Worm (Caenorhabditis elegans) whole organism, late embryonic: Measurements from ENCODE around the gene T05A7.6.

Experiments
- C08G9.2 ChIP-seq: sonication (generic microtip); optimal IDR thresholded peaks from 2 replicates; lab custom pipeline; 2016; ENCODE audit warnings: mild to moderate bottlenecking, missing genetic modification characterization, moderate library complexity, missing compliant biosample characterization
- C38D4.7 ChIP-seq: fragments of 200-800 bp; sonication (Bioruptor generic); optimal IDR thresholded peaks from 2 replicates; lab custom pipeline; 2018; ENCODE audit warnings: mild to moderate bottlenecking, missing genetic modification characterization, moderate library complexity, missing compliant biosample characterization
- F13H6.1 ChIP-seq: sonication (generic microtip); optimal IDR thresholded peaks from 2 replicates; lab custom pipeline; 2016; ENCODE audit warnings: missing genetic modification characterization, missing compliant biosample characterization
- K02D7.2 ChIP-seq: sonication (generic microtip); optimal IDR thresholded peaks from 2 replicates; lab custom pipeline; 2017; ENCODE audit warnings: mild to moderate bottlenecking, missing genetic modification characterization, missing compliant biosample characterization
- K09A11.1 ChIP-seq: sonication (generic microtip); optimal IDR thresholded peaks from 2 replicates; lab custom pipeline; 2017; ENCODE audit warnings: antibody characterized with exemption, mild to moderate bottlenecking, missing genetic modification characterization, missing compliant biosample characterization; ENCODE audit not compliant: insufficient read depth
- T23F11.4 ChIP-seq: fragments of 200-800 bp; sonication (Bioruptor generic); optimal IDR thresholded peaks from 2 replicates; lab custom pipeline; 2018; ENCODE audit warnings: mild to moderate bottlenecking, missing genetic modification characterization, missing compliant biosample characterization
- Y22D7AL.16 ChIP-seq: sonication (generic microtip); optimal IDR thresholded peaks from 2 replicates; lab custom pipeline; 2016; ENCODE audit warnings: missing genetic modification characterization, missing compliant biosample characterization
- ceh-14 ChIP-seq: sonication (generic microtip); optimal IDR thresholded peaks from 2 replicates; lab custom pipeline; 2016; ENCODE audit warnings: missing genotype, missing genetic modification characterization, missing compliant biosample characterization
- ceh-18 ChIP-seq: sonication (generic microtip); optimal IDR thresholded peaks from 2 replicates; lab custom pipeline; 2016; ENCODE audit warnings: missing genetic modification characterization, missing compliant biosample characterization
- ceh-19 ChIP-seq: fragments of 200-800 bp; sonication (Bioruptor generic); optimal IDR thresholded peaks from 2 replicates; lab custom pipeline; 2018; ENCODE audit warnings: mild to moderate bottlenecking, missing genetic modification characterization, missing compliant biosample characterization
- ceh-2 ChIP-seq: sonication (generic microtip); optimal IDR thresholded peaks from 2 replicates; lab custom pipeline; 2016; ENCODE audit warnings: missing genotype, missing genetic modification characterization, missing compliant biosample characterization
- ceh-24 ChIP-seq: sonication (generic microtip); optimal IDR thresholded peaks from 2 replicates; lab custom pipeline; 2016; ENCODE audit warnings: mild to moderate bottlenecking, missing genetic modification characterization, missing compliant biosample characterization
- ceh-31 ChIP-seq: sonication (generic microtip); optimal IDR thresholded peaks from 2 replicates; lab custom pipeline; 2016; ENCODE audit warnings: missing genetic modification characterization, missing compliant biosample characterization
- ceh-34 ChIP-seq: sonication (generic microtip); optimal IDR thresholded peaks from 2 replicates; lab custom pipeline; 2016; ENCODE audit warnings: mild to moderate bottlenecking, missing genetic modification characterization, missing compliant biosample characterization
- ceh-48 ChIP-seq: sonication (generic microtip); optimal IDR thresholded peaks from 2 replicates; lab custom pipeline; 2016; ENCODE audit warnings: missing genetic modification characterization, inconsistent platforms, missing compliant biosample characterization
- ceh-6 ChIP-seq: fragments of 200-800 bp; sonication (Bioruptor generic); optimal IDR thresholded peaks from 2 replicates; lab custom pipeline; 2018; ENCODE audit warnings: mild to moderate bottlenecking, missing genetic modification characterization, missing compliant biosample characterization
- che-1 ChIP-seq: sonication (generic microtip); optimal IDR thresholded peaks from 2 replicates; lab custom pipeline; 2016; ENCODE audit warnings: mild to moderate bottlenecking, missing genetic modification characterization, missing compliant biosample characterization
- dmd-4 ChIP-seq: sonication (generic microtip); optimal IDR thresholded peaks from 2 replicates; lab custom pipeline; 2016; ENCODE audit warnings: borderline replicate concordance, missing genetic modification characterization, missing compliant biosample characterization
- dve-1 ChIP-seq: sonication (generic microtip); optimal IDR thresholded peaks from 2 replicates; lab custom pipeline; 2017; ENCODE audit warnings: antibody characterized with exemption, mild to moderate bottlenecking, missing genetic modification characterization, missing compliant biosample characterization
- ets-4 ChIP-seq: sonication (generic microtip); optimal IDR thresholded peaks from 2 replicates; lab custom pipeline; 2016; ENCODE audit warnings: missing genetic modification characterization, missing compliant biosample characterization
- eyg-1 ChIP-seq: sonication (generic microtip); optimal IDR thresholded peaks from 2 replicates; lab custom pipeline; 2016; ENCODE audit warnings: missing genotype, missing genetic modification characterization, missing compliant biosample characterization
- fax-1 ChIP-seq: sonication (generic microtip); optimal IDR thresholded peaks from 2 replicates; lab custom pipeline; 2016; ENCODE audit warnings: missing genotype, missing genetic modification characterization, missing compliant biosample characterization
- fkh-6 ChIP-seq: sonication (generic microtip); optimal IDR thresholded peaks from 2 replicates; lab custom pipeline; 2016; ENCODE audit warnings: missing genetic modification characterization, missing compliant biosample characterization
- gmeb-2 ChIP-seq: sonication (generic microtip); optimal IDR thresholded peaks from 2 replicates; lab custom pipeline; 2016; ENCODE audit warnings: missing genetic modification characterization, inconsistent platforms, missing compliant biosample characterization
- hlh-30 ChIP-seq: sonication (generic microtip); optimal IDR thresholded peaks from 2 replicates; lab custom pipeline; 2017; ENCODE audit warnings: antibody characterized with exemption, missing genetic modification characterization, missing compliant biosample characterization; ENCODE audit not compliant: insufficient read depth
- hlh-8 ChIP-seq: sonication (generic microtip); optimal IDR thresholded peaks from 2 replicates; lab custom pipeline; 2016; ENCODE audit warnings: missing genotype, missing genetic modification characterization, missing compliant biosample characterization
- lim-6 ChIP-seq: sonication (generic microtip); optimal IDR thresholded peaks from 2 replicates; lab custom pipeline; 2016; ENCODE audit warnings: missing genetic modification characterization, missing compliant biosample characterization
- lin-11 ChIP-seq: fragments of 200-800 bp; sonication (Bioruptor generic); optimal IDR thresholded peaks from 2 replicates; lab custom pipeline; 2018; ENCODE audit warnings: mild to moderate bottlenecking, missing genetic modification characterization, missing compliant biosample characterization
- mec-3 ChIP-seq: sonication (generic microtip); optimal IDR thresholded peaks from 2 replicates; lab custom pipeline; 2016; ENCODE audit warnings: borderline replicate concordance, missing genetic modification characterization, missing compliant biosample characterization
- nfya-1 ChIP-seq: sonication (generic microtip); optimal IDR thresholded peaks from 2 replicates; lab custom pipeline; 2017; ENCODE audit warnings: missing genetic modification characterization, mild to moderate bottlenecking, missing compliant biosample characterization, antibody characterized with exemption, moderate library complexity
- nhr-232 ChIP-seq: sonication (generic microtip); optimal IDR thresholded peaks from 2 replicates; lab custom pipeline; 2016; ENCODE audit warnings: missing genetic modification characterization, missing compliant biosample characterization
- pat-9 ChIP-seq: fragments of 200-800 bp; sonication (Bioruptor generic); optimal IDR thresholded peaks from 2 replicates; lab custom pipeline; 2018; ENCODE audit warnings: mild to moderate bottlenecking, missing genetic modification characterization, moderate library complexity, missing compliant biosample characterization
- pha-2 ChIP-seq: sonication (generic microtip); optimal IDR thresholded peaks from 2 replicates; lab custom pipeline; 2017; ENCODE audit warnings: mild to moderate bottlenecking, missing genetic modification characterization, missing compliant biosample characterization
- pqm-1 ChIP-seq: sonication (generic microtip); optimal IDR thresholded peaks from 2 replicates; lab custom pipeline; 2016; ENCODE audit warnings: missing genetic modification characterization, missing compliant biosample characterization
- ref-2 ChIP-seq: sonication (generic microtip); optimal IDR thresholded peaks from 2 replicates; lab custom pipeline; 2016; ENCODE audit warnings: missing genetic modification characterization, missing compliant biosample characterization
- rnt-1 ChIP-seq: sonication (generic microtip); optimal IDR thresholded peaks from 2 replicates; lab custom pipeline; 2016; ENCODE audit warnings: missing genetic modification characterization, missing compliant biosample characterization
- sox-4 ChIP-seq: sonication (generic microtip); optimal IDR thresholded peaks from 2 replicates; lab custom pipeline; 2017; ENCODE audit warnings: mild to moderate bottlenecking, missing genetic modification characterization, inconsistent platforms, missing compliant biosample characterization
- tbx-2 ChIP-seq: sonication (generic microtip); optimal IDR thresholded peaks from 2 replicates; lab custom pipeline; 2016; ENCODE audit warnings: missing genetic modification characterization, missing compliant biosample characterization
- tbx-7 ChIP-seq: sonication (generic microtip); optimal IDR thresholded peaks from 2 replicates; lab custom pipeline; 2016; ENCODE audit warnings: missing genotype, missing genetic modification characterization, missing compliant biosample characterization
- ttx-3 ChIP-seq: sonication (generic microtip); optimal IDR thresholded peaks from 2 replicates; lab custom pipeline; 2016; ENCODE audit warnings: missing genetic modification reagents, missing genetic modification characterization, missing compliant biosample characterization
- unc-3 ChIP-seq, 2 experiments: fragments of 200-800 bp in 1 of 2; sonication (Bioruptor generic) in 1 of 2; sonication (generic microtip) in 1 of 2; conservative IDR thresholded peaks in 1 of 2; optimal IDR thresholded peaks in 1 of 2; 2 replicates each; pipeline versions ENCODE4 v1.3.6 to Lab custom; 2016 to 2022; ENCODE audit warnings: missing compliant biosample characterization in 2 of 2, missing genetic modification characterization in 2 of 2, missing genetic modification reagents in 1 of 2
- unc-42 ChIP-seq: sonication (generic microtip); optimal IDR thresholded peaks from 2 replicates; lab custom pipeline; 2016; ENCODE audit warnings: missing genotype, missing genetic modification characterization, missing compliant biosample characterization
- unc-86 ChIP-seq: sonication (generic microtip); optimal IDR thresholded peaks from 2 replicates; lab custom pipeline; 2016; ENCODE audit warnings: missing genetic modification characterization, missing compliant biosample characterization
- zip-5 ChIP-seq: sonication (generic microtip); optimal IDR thresholded peaks from 2 replicates; lab custom pipeline; 2016; ENCODE audit warnings: missing genetic modification characterization, missing compliant biosample characterization
- ztf-16 ChIP-seq: sonication (generic microtip); optimal IDR thresholded peaks from 2 replicates; lab custom pipeline; 2017; ENCODE audit warnings: missing genetic modification characterization, missing compliant biosample characterization

T05A7.6 gene

DNA sequence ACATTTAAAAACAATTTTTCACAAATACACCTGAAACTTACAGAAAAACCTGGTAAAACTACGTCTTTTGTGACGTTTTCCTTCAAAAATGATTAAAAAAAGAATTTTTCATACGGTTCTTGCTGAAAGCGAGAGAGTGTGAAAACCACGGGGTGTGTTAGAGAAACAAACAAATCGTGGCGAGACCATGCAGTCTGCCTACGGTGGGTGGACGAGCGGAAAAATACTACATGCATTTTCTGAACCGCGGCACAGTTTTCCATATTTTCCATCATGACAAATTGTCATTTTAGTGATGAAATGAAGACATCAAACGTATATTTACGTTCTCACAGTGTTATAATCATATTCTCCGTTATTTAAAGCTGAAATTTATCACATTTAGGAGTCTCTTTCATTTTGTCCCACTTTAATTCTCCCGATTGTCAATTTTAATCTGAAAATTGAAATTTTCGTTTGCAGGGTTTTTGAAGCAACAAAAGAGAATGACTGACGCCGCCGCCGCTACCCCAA is 34.8 kb upstream of the T05A7.6 start, which contains the start of the genes F10G7.9 and tsn-1:
Gene F10G7.9, minus strand, starts transcription at position 127 of the 513 bp plus-strand sequence.
Gene tsn-1, plus strand, starts transcription at position 463 of the 513 bp plus-strand sequence.
- TF ChIP-seq hlh-30: peak; percentile 41
- no peak for TF ChIP-seq dve-1 (tag; lab: Kevin White, UChicago)
- TF ChIP-seq ref-2 (tag; lab: Kevin White, UChicago): no peak
- peak; percentile 56 for TF ChIP-seq nfya-1 (tag; lab: Kevin White, UChicago)

DNA sequence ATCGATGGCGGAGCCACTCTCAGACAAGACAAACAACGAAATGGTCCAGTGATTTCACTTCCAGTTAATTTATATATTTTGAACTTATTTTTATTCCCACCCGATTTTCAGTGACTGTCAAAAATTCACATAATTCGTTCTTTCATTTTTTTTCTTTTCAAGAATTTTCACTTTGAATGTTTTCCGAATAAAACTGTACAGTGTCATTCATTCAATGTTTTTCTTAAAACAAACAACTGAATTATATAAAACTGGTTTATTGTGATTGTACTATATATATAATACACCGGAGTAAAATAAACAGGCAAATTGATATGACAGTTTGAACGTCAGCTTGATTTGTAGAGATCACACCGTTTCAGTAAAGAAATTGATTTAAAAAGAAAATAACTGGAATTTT is 31.4 kb upstream of the T05A7.6 start:
- no peak for TF ChIP-seq mec-3
- no peak for TF ChIP-seq pat-9
- no peak for TF ChIP-seq K02D7.2
- no peak for TF ChIP-seq ceh-24
- no peak for TF ChIP-seq ceh-6
- no peak for TF ChIP-seq fax-1
- no peak for TF ChIP-seq che-1 (tag; lab: Kevin White, UChicago)
- no peak for TF ChIP-seq rnt-1
- no peak for TF ChIP-seq nhr-232 (tag; lab: Kevin White, UChicago)

DNA sequence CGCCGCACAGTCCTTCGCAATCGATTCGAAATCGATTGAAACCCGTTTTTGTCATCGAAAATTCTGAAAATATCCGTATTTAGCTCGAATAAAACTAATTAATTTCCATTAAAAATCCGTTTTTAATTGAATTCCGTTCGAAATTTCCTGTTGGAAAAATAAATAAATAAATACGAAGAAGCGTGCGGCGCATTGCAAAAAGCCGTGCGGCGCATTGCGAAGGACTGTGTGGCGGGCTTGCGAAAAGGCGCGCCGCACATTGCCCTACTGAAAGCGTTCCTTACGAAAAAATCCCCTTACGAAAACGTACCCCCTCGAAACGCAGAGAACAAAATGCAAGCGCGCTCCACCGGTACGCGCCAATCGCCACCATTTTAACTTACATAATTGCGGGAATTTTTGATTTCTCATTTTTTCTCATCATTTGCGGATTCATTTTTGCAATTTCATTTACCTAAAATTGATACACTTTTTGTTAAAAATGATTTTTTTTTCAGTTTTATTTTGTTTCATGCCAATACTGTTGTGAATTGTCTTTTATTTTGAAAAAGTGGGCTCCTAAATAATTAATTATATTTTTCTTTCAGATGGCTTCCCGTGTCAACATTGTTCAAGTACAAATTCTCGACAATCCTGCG is 30.0 kb upstream of the T05A7.6 start, which contains the start of gene unc-85:
Gene unc-85, plus strand, starts transcription at position 588 of the 638 bp plus-strand sequence.
- peak; percentile 26 for TF ChIP-seq eyg-1 (tag; lab: Kevin White, UChicago)
- peak; percentile 45 for TF ChIP-seq fax-1
- peak; percentile 3 for TF ChIP-seq K09A11.1 (tag; lab: Kevin White, UChicago)
- TF ChIP-seq ztf-16 (tag; lab: Kevin White, UChicago): peak; percentile 51
- peak; percentile 85 for TF ChIP-seq ref-2 (tag; lab: Kevin White, UChicago)
- TF ChIP-seq zip-5 (tag; lab: Kevin White, UChicago): peak; percentile 56
- TF ChIP-seq Y22D7AL.16: peak; percentile 8
- TF ChIP-seq unc-42 (tag; lab: Kevin White, UChicago): peak; percentile 70
- TF ChIP-seq ceh-6: peak; percentile 44
- TF ChIP-seq fkh-6: peak; percentile 41
- TF ChIP-seq ttx-3: peak; percentile 60
- TF ChIP-seq hlh-8 (tag; lab: Kevin White, UChicago): peak; percentile 65
- TF ChIP-seq unc-3 (GFP tag; conservative IDR thresholded peaks at IDR 0.05; lab: Robert Waterston, UW): 0 out of 2 replicates have a peak, but pooled peaks have one; percentile 20
- peak; percentile 73 for TF ChIP-seq unc-3 (tag; optimal IDR thresholded peaks at IDR 0.05; lab: Kevin White, UChicago)
- TF ChIP-seq unc-86 (tag; lab: Kevin White, UChicago): peak; percentile 77
- TF ChIP-seq C38D4.7: peak; percentile 3
- TF ChIP-seq gmeb-2: peak; percentile 59
- TF ChIP-seq dmd-4 (tag; lab: Kevin White, UChicago): peak; percentile 64
- TF ChIP-seq lin-11 (tag; lab: Kevin White, UChicago): peak; percentile 35
- TF ChIP-seq ceh-48 (tag; lab: Kevin White, UChicago): peak; percentile 16
- TF ChIP-seq rnt-1: peak; percentile 55
- TF ChIP-seq ceh-34 (tag; lab: Kevin White, UChicago): peak; percentile 75
- peak; percentile 19 for TF ChIP-seq ets-4
- TF ChIP-seq pat-9: peak; percentile 33
- TF ChIP-seq ceh-19 (GFP tag; lab: Kevin White, UChicago): peak; percentile 61
- TF ChIP-seq nfya-1 (tag; lab: Kevin White, UChicago): peak; percentile 78
- peak; percentile 41 for TF ChIP-seq tbx-7
- TF ChIP-seq C08G9.2 (tag; lab: Kevin White, UChicago): peak; percentile 73
- TF ChIP-seq ceh-31: peak; percentile 86
- TF ChIP-seq ceh-18 (tag; lab: Kevin White, UChicago): peak; percentile 73
- peak; percentile 17 for TF ChIP-seq pha-2 (tag; lab: Kevin White, UChicago)
- TF ChIP-seq T23F11.4: peak; percentile 47
- peak; percentile 51 for TF ChIP-seq che-1 (tag; lab: Kevin White, UChicago)
- TF ChIP-seq F13H6.1 (tag; lab: Kevin White, UChicago): peak; percentile 60
- TF ChIP-seq tbx-2 (tag; lab: Kevin White, UChicago): peak; percentile 91
- peak; percentile 66 for TF ChIP-seq ceh-2 (tag; lab: Kevin White, UChicago)
- TF ChIP-seq lim-6 (tag; lab: Kevin White, UChicago): peak; percentile 35
- TF ChIP-seq sox-4 (tag; lab: Kevin White, UChicago): peak; percentile 63
- peak; percentile 91 for TF ChIP-seq ceh-14 (tag; lab: Kevin White, UChicago)
- peak; percentile 60 for TF ChIP-seq pqm-1
